Fruit fly (Drosophila melanogaster): ENCODE data around the gene CG17721.

Gene CG17721

DNA sequence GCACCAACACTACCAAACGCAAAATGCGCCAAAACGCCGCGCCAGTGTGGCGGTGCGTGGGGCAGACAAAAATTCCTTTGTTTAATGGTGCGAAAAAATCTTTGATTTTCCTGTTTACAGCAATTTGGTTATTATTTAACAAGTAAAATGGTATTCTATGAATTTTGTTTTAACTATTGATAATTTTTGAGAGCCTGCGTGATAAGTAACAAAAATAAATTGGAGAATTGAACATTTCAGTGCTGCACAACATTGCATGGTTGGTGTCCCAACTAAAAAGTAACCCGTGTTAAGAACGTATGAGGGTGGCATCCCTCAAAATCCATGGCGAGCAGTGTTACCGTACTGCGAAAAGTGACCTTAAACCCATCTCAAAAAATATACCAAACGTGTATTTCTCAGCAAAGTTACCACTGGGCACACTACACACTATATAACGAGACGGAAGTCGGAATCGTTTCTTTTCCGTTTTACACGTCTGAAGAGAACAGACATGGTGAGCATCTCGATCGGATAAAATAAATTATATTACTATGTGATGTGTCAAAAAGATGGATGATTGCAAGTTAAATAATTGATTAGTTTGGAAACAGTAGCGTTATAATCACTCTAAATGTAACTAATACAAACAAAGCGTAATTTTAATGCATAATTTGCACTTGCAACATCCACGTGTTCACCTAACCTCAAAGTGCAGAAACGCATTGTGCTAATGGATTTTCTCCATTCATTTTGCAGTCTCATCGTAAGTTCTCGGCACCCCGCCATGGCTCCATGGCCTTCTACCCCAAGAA, 13.3 kb upstream of the CG17721 start, which contains the start of the genes CG6693 and RpL3 (continued):
- TF ChIP-seq CG6272 (GFP tag; IDR thresholded peaks at IDR 0.05) (peak; percentile 47; the same call in 1 of the 2 replicates), fu2 (GFP tag; optimal IDR thresholded peaks at IDR 0.05) (peak; percentile 37), Taf1 (GFP tag; IDR thresholded peaks at IDR 0.05) (peak; percentile 37), cas (GFP tag; IDR thresholded peaks at IDR 0.05) (peak; percentile 55; the same call in 1 of the 2 replicates), da (GFP tag; optimal IDR thresholded peaks at IDR 0.05) (no peak), NC2β (GFP tag; optimal IDR thresholded peaks at IDR 0.05) (peak; percentile 96), Lhr (GFP tag; optimal IDR thresholded peaks at IDR 0.05) (peak; percentile 97), gcm2 (GFP tag; optimal IDR thresholded peaks at IDR 0.05) (peak; percentile 66), Bteb2 (GFP tag; optimal IDR thresholded peaks at IDR 0.05) (peak; percentile 27), CG10147 (GFP tag; optimal IDR thresholded peaks at IDR 0.05) (peak; percentile 12), CG2129 (GFP tag; IDR thresholded peaks at IDR 0.05; ENCODE audit: partially characterized antibody) (no peak), Bgb (GFP tag; IDR thresholded peaks at IDR 0.05; ENCODE audit: partially characterized antibody) (peak; percentile 51; the same call in 1 of the 2 replicates), fd96Cb (tag; optimal IDR thresholded peaks at IDR 0.05) (peak; percentile 51), lilli (GFP tag; optimal IDR thresholded peaks at IDR 0.05) (peak; percentile 90), ato (GFP tag; IDR thresholded peaks at IDR 0.05; ENCODE audit: partially characterized antibody) (peak; percentile 57), Hr39 (optimal IDR thresholded peaks at IDR 0.05) (no peak), klu (GFP tag; IDR thresholded peaks at IDR 0.05) (no peak), CG30020 (tag; optimal IDR thresholded peaks at IDR 0.05) (peak; percentile 27), CG2889 (GFP tag; IDR thresholded peaks at IDR 0.05) (no peak), CG12219 (GFP tag; optimal IDR thresholded peaks at IDR 0.05) (peak; percentile 86), CG9932 (GFP tag; IDR thresholded peaks at IDR 0.05) (peak; percentile 63), H15 (GFP tag; IDR thresholded peaks at IDR 0.05) (peak; percentile 41; the same call in 1 of the 3 replicates), Hey (tag; optimal IDR thresholded peaks at IDR 0.05) (peak; percentile 66), sens-2 (GFP tag; IDR thresholded peaks at IDR 0.05) (peak; percentile 71), en (GFP tag; optimal IDR thresholded peaks at IDR 0.05) (no peak), Opbp (GFP tag; IDR thresholded peaks at IDR 0.05; ENCODE audit: partially characterized antibody) (0 out of 3 replicates have a peak, but pooled peaks have one; percentile 33), CG17568 (GFP tag; optimal IDR thresholded peaks at IDR 0.05) (peak; percentile 89), shn (GFP tag; optimal IDR thresholded peaks at IDR 0.05) (peak; percentile 52), Sry-β (GFP tag; optimal IDR thresholded peaks at IDR 0.05) (peak; percentile 45), CG34224 (GFP tag; IDR thresholded peaks at IDR 0.05; ENCODE audit: partially characterized antibody) (no peak; the same call in 2 of the 3 replicates), tup (GFP tag; optimal IDR thresholded peaks at IDR 0.05) (no peak), lab (GFP tag; optimal IDR thresholded peaks at IDR 0.05) (peak; percentile 92), HHEX (GFP tag; optimal IDR thresholded peaks at IDR 0.05) (peak; percentile 87), trh (GFP tag; optimal IDR thresholded peaks at IDR 0.05) (peak; percentile 48), Dp (GFP tag; optimal IDR thresholded peaks at IDR 0.05) (peak; percentile 79), eyg (GFP tag; optimal IDR thresholded peaks at IDR 0.05) (peak; percentile 25), CG12391 (tag; optimal IDR thresholded peaks at IDR 0.05) (peak; percentile 72), bab2 (GFP tag; optimal IDR thresholded peaks at IDR 0.05) (peak; percentile 46), chn (GFP tag; optimal IDR thresholded peaks at IDR 0.05) (peak; percentile 43), Max (GFP tag; optimal IDR thresholded peaks at IDR 0.05) (peak; percentile 86), ranshi (GFP tag; IDR thresholded peaks at IDR 0.05) (peak; percentile 49; the same call in 1 of the 2 replicates), tx (GFP tag; optimal IDR thresholded peaks at IDR 0.05) (no peak), Antp (GFP tag; optimal IDR thresholded peaks at IDR 0.05) (no peak), Sry-δ (GFP tag; optimal IDR thresholded peaks at IDR 0.05) (peak; percentile 71), Elba2 (GFP tag; optimal IDR thresholded peaks at IDR 0.05) (no peak), CG6175 (GFP tag; IDR thresholded peaks at IDR 0.05) (peak; percentile 36; the same call in 1 of the 3 replicates), tgo (GFP tag; IDR thresholded peaks at IDR 0.05) (peak; percentile 22; the same call in 1 of the 3 replicates), Hr3 (GFP tag; optimal IDR thresholded peaks at IDR 0.05) (peak; percentile 42), Mad (GFP tag; optimal IDR thresholded peaks at IDR 0.05) (peak; percentile 50)
